Fruit fly (Drosophila melanogaster) whole organism, embryonic: ENCODE measurements around the gene akirin.

Experiments used
- CG10366 ChIP-seq: fragments of 200-800 bp; sonication (Bioruptor generic); IDR thresholded peaks from 2 replicates; pipeline ENCODE4 v1.3.6; 2022; ENCODE audit warnings: missing biosample characterization, missing genetic modification characterization
- CG11398 ChIP-seq: fragments of 200-800 bp; sonication (Bioruptor generic); optimal IDR thresholded peaks from 2 replicates; lab custom pipeline; 2016; ENCODE audit warnings: missing biosample characterization, missing genetic modification characterization
- CG11456 ChIP-seq: fragments of 200-800 bp; sonication (Bioruptor generic); IDR thresholded peaks from 3 replicates; pipeline ENCODE4 v1.3.6; 2022; ENCODE audit warnings: missing biosample characterization, missing genetic modification characterization
- CG11695 ChIP-seq: fragments of 200-800 bp; sonication (Bioruptor generic); IDR thresholded peaks from 3 replicates; pipeline ENCODE4 v1.3.6; 2022; ENCODE audit warnings: missing biosample characterization, missing genetic modification characterization
- CG1529 ChIP-seq: fragments of 200-800 bp; sonication (Bioruptor generic); optimal IDR thresholded peaks from 3 replicates; lab custom pipeline; 2018; ENCODE audit warnings: missing biosample characterization, missing genetic modification characterization
- CG16779 ChIP-seq: fragments of 200-800 bp; sonication (Bioruptor generic); IDR thresholded peaks from 2 replicates; pipeline ENCODE4 v1.3.6; 2022; ENCODE audit warnings: missing biosample characterization, missing genetic modification characterization
- CG2875 ChIP-seq: fragments of 200-800 bp; sonication (Bioruptor generic); optimal IDR thresholded peaks from 2 replicates; lab custom pipeline; 2017; ENCODE audit warnings: missing biosample characterization, mild to moderate bottlenecking, missing genetic modification characterization, missing genetic modification reagents
- CG30403 ChIP-seq: fragments of 200-800 bp; sonication (Bioruptor generic); optimal IDR thresholded peaks from 3 replicates; lab custom pipeline; 2016; ENCODE audit warnings: missing biosample characterization, missing genetic modification characterization
- CG3065 ChIP-seq: fragments of 200-800 bp; sonication (Bioruptor generic); optimal IDR thresholded peaks from 2 replicates; lab custom pipeline; 2016; ENCODE audit warnings: missing biosample characterization, missing genetic modification characterization
- CG31365 ChIP-seq: fragments of 200-800 bp; sonication (Bioruptor generic); optimal IDR thresholded peaks from 2 replicates; lab custom pipeline; 2018; ENCODE audit warnings: missing biosample characterization, mild to moderate bottlenecking, missing genetic modification characterization
- CG32532 ChIP-seq: fragments of 200-800 bp; sonication (Bioruptor generic); IDR thresholded peaks from 2 replicates; pipeline ENCODE4 v1.3.6; 2022; ENCODE audit warnings: missing biosample characterization, missing genetic modification characterization
- CG4424 ChIP-seq: fragments of 200-800 bp; sonication (Bioruptor generic); optimal IDR thresholded peaks from 3 replicates; lab custom pipeline; 2016; ENCODE audit warnings: missing biosample characterization, missing genetic modification characterization
- CG4617 ChIP-seq: fragments of 200-800 bp; sonication (Bioruptor generic); optimal IDR thresholded peaks from 3 replicates; lab custom pipeline; 2016; ENCODE audit warnings: missing biosample characterization, missing genetic modification characterization, borderline replicate concordance
- CG6791 ChIP-seq: fragments of 200-800 bp; sonication (Bioruptor generic); IDR thresholded peaks from 3 replicates; pipeline ENCODE4 v1.3.6; 2022; ENCODE audit warnings: missing biosample characterization, missing genetic modification characterization; ENCODE audit not compliant: partially characterized antibody
- CG8359 ChIP-seq: fragments of 200-800 bp; sonication (Bioruptor generic); optimal IDR thresholded peaks from 2 replicates; lab custom pipeline; 2017; ENCODE audit warnings: missing biosample characterization, mild to moderate bottlenecking, missing genetic modification characterization, borderline replicate concordance
- CG8944 ChIP-seq: fragments of 200-800 bp; sonication (Bioruptor generic); optimal IDR thresholded peaks from 3 replicates; lab custom pipeline; 2016; ENCODE audit warnings: missing biosample characterization, missing genetic modification characterization
- CG9932 ChIP-seq: fragments of 200-800 bp; sonication (Bioruptor generic); IDR thresholded peaks from 2 replicates; pipeline ENCODE4 v1.3.6; 2022; ENCODE audit warnings: missing biosample characterization, missing genetic modification characterization
- Dip3 ChIP-seq: fragments of 200-800 bp; sonication (Bioruptor generic); optimal IDR thresholded peaks from 3 replicates; lab custom pipeline; 2016; ENCODE audit warnings: missing biosample characterization, missing genetic modification characterization
- Dref ChIP-seq: fragments of 200-800 bp; sonication (Bioruptor generic); IDR thresholded peaks from 2 replicates; pipeline ENCODE4 v1.3.6; 2022; ENCODE audit warnings: missing biosample characterization, missing genetic modification characterization
- Ets65A ChIP-seq: fragments of 200-800 bp; sonication (Bioruptor generic); peaks from one replicate; lab custom pipeline; 2016; ENCODE audit warnings: missing biosample characterization, missing genetic modification characterization
- H2.0 ChIP-seq: fragments of 200-800 bp; sonication (Bioruptor generic); IDR thresholded peaks from 2 replicates; pipeline ENCODE4 v1.3.6; 2022; ENCODE audit warnings: missing biosample characterization, missing genetic modification characterization
- HLHmδ ChIP-seq: fragments of 200-800 bp; sonication (Bioruptor generic); optimal IDR thresholded peaks from 2 replicates; lab custom pipeline; 2018; ENCODE audit warnings: missing biosample characterization, mild to moderate bottlenecking, missing genetic modification characterization, moderate library complexity
- Hand ChIP-seq: fragments of 200-800 bp; sonication (Bioruptor generic); optimal IDR thresholded peaks from 2 replicates; lab custom pipeline; 2017; ENCODE audit warnings: mild to moderate bottlenecking, missing biosample characterization, missing genetic modification reagents, missing genetic modification characterization
- Hmr ChIP-seq: fragments of 200-800 bp; sonication (Bioruptor generic); optimal IDR thresholded peaks from 3 replicates; lab custom pipeline; 2017; ENCODE audit warnings: mild to moderate bottlenecking, missing biosample characterization, missing genetic modification reagents, missing genetic modification characterization
- Kr ChIP-seq: fragments of 200-800 bp; sonication (Bioruptor generic); optimal IDR thresholded peaks from 2 replicates; lab custom pipeline; 2017; ENCODE audit warnings: missing biosample characterization, mild to moderate bottlenecking, missing genetic modification characterization
- NC2α ChIP-seq: fragments of 200-800 bp; sonication (Bioruptor generic); optimal IDR thresholded peaks from 2 replicates; lab custom pipeline; 2016; ENCODE audit warnings: missing biosample characterization, missing genetic modification characterization
- Ssrp ChIP-seq: fragments of 200-800 bp; sonication (Bioruptor generic); optimal IDR thresholded peaks from 2 replicates; lab custom pipeline; 2018; ENCODE audit warnings: missing biosample characterization, mild to moderate bottlenecking, missing genetic modification characterization, moderate library complexity
- Xbp1 ChIP-seq: fragments of 200-800 bp; sonication (Bioruptor generic); optimal IDR thresholded peaks from 3 replicates; lab custom pipeline; 2016; ENCODE audit warnings: missing biosample characterization, mild to moderate bottlenecking, missing genetic modification characterization
- Xrp1 ChIP-seq: fragments of 200-800 bp; sonication (Bioruptor generic); IDR thresholded peaks from 2 replicates; pipeline ENCODE4 v1.3.6; 2022; ENCODE audit warnings: missing biosample characterization, missing genetic modification characterization
- ato ChIP-seq: fragments of 200-800 bp; sonication (Bioruptor generic); IDR thresholded peaks from 2 replicates; pipeline ENCODE4 v1.3.6; 2022; ENCODE audit warnings: missing biosample characterization, missing genetic modification characterization; ENCODE audit not compliant: partially characterized antibody
- chinmo ChIP-seq: fragments of 200-800 bp; sonication (Bioruptor generic); IDR thresholded peaks from 4 replicates; pipeline ENCODE4 v1.3.6; 2022; ENCODE audit warnings: missing biosample characterization, missing genetic modification characterization; ENCODE audit not compliant: partially characterized antibody
- crc ChIP-seq: fragments of 200-800 bp; sonication (Bioruptor generic); optimal IDR thresholded peaks from 2 replicates; lab custom pipeline; 2016; ENCODE audit warnings: missing biosample characterization, missing genetic modification characterization
- crol ChIP-seq: fragments of 200-800 bp; sonication (Bioruptor generic); IDR thresholded peaks from 2 replicates; pipeline ENCODE4 v1.3.6; 2022; ENCODE audit warnings: missing biosample characterization, missing genetic modification characterization
- crp ChIP-seq, 2 experiments: fragments of 200-800 bp; sonication (Bioruptor generic); optimal IDR thresholded peaks; 2 replicates in 1 of 2; 3 replicates in 1 of 2; lab custom pipeline; 2017; ENCODE audit warnings: missing biosample characterization in 2 of 2, missing genetic modification characterization in 2 of 2, mild to moderate bottlenecking in 1 of 2, moderate library complexity in 1 of 2
- dm ChIP-seq: fragments of 200-800 bp; sonication (Bioruptor generic); optimal IDR thresholded peaks from 3 replicates; lab custom pipeline; 2016; ENCODE audit warnings: missing biosample characterization, missing genetic modification characterization
- dmrt99B ChIP-seq: fragments of 200-800 bp; sonication (Bioruptor generic); optimal IDR thresholded peaks from 2 replicates; lab custom pipeline; 2018; ENCODE audit warnings: missing biosample characterization, mild to moderate bottlenecking, missing genetic modification characterization, moderate library complexity
- fd3F ChIP-seq: fragments of 200-800 bp; sonication (Bioruptor generic); optimal IDR thresholded peaks from 2 replicates; lab custom pipeline; 2018; ENCODE audit warnings: missing biosample characterization, mild to moderate bottlenecking, missing genetic modification characterization, moderate library complexity
- gt ChIP-seq: fragments of 200-800 bp; sonication (Bioruptor generic); IDR thresholded peaks from 2 replicates; pipeline ENCODE4 v1.3.6; 2022; ENCODE audit warnings: missing biosample characterization, missing genetic modification characterization
- inv ChIP-seq: fragments of 200-800 bp; sonication (Bioruptor generic); IDR thresholded peaks from 2 replicates; pipeline ENCODE4 v1.3.6; 2022; ENCODE audit warnings: missing biosample characterization, missing genetic modification characterization; ENCODE audit not compliant: partially characterized antibody
- jigr1 ChIP-seq: fragments of 200-800 bp; sonication (Bioruptor generic); IDR thresholded peaks from 3 replicates; pipeline ENCODE4 v1.3.6; 2022; ENCODE audit warnings: missing biosample characterization, missing genetic modification characterization
- lmd ChIP-seq: fragments of 200-800 bp; sonication (Bioruptor generic); IDR thresholded peaks from 2 replicates; pipeline ENCODE4 v1.3.6; 2022; ENCODE audit warnings: missing biosample characterization, missing genetic modification characterization
- pum ChIP-seq: fragments of 200-800 bp; sonication (Bioruptor generic); optimal IDR thresholded peaks from 2 replicates; lab custom pipeline; 2016; ENCODE audit warnings: missing biosample characterization, missing genetic modification characterization
- ro ChIP-seq: fragments of 200-800 bp; sonication (Bioruptor generic); IDR thresholded peaks from 2 replicates; pipeline ENCODE4 v1.3.6; 2022; ENCODE audit warnings: missing biosample characterization, missing genetic modification characterization
- slbo ChIP-seq: fragments of 200-800 bp; sonication (Bioruptor generic); IDR thresholded peaks from 2 replicates; pipeline ENCODE4 v1.3.6; 2022; ENCODE audit warnings: missing biosample characterization, missing genetic modification characterization
- slou ChIP-seq: fragments of 200-800 bp; sonication (Bioruptor generic); optimal IDR thresholded peaks from 3 replicates; lab custom pipeline; 2016; ENCODE audit warnings: missing biosample characterization, missing genetic modification characterization
- so ChIP-seq: fragments of 200-800 bp; sonication (Bioruptor generic); IDR thresholded peaks from 3 replicates; pipeline ENCODE4 v1.3.6; 2022; ENCODE audit warnings: missing biosample characterization, missing genetic modification characterization
- tx ChIP-seq: fragments of 200-800 bp; sonication (Bioruptor generic); optimal IDR thresholded peaks from 2 replicates; lab custom pipeline; 2016; ENCODE audit warnings: missing biosample characterization, missing genetic modification characterization
- unc-4 ChIP-seq: fragments of 200-800 bp; sonication (Bioruptor generic); IDR thresholded peaks from 2 replicates; pipeline ENCODE4 v1.3.6; 2022; ENCODE audit warnings: missing biosample characterization, missing genetic modification characterization; ENCODE audit not compliant: partially characterized antibody
- yki ChIP-seq: fragments of >200 bp; optimal IDR thresholded peaks from 3 replicates; lab custom pipeline; 2018
- zen ChIP-seq: fragments of 200-800 bp; sonication (Bioruptor generic); optimal IDR thresholded peaks from 3 replicates; lab custom pipeline; 2018; ENCODE audit warnings: missing biosample characterization, mild to moderate bottlenecking, missing genetic modification characterization, moderate library complexity

Gene akirin

DNA sequence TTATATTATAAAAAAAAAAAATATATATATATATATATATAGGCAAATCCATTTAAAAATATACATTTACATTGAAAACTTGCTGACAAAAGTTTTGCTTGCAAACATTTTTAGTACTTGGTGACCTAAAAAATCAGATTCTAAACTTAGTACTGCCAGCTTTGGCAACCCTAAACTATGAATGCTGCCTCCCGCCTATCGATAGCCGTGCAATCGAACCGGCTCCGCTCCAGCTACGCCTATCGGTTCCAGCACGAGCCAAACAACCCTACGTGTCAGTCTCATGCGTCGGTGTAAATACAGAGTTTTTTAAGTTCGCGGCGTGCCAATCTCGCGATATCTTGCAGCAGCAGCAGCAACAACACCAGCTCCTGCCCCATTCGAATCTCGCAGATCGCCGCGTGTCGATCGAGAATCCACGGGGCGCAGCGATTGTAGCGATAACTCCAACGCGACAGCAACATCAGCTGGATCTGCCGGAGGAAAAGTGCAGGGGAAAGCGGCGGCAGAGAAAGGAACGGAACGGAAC lies 9.3 kb upstream of the akirin start, which contains the start of gene Sec63 (continued):
- TF ChIP-seq CG11398 (GFP tag; lab: Kevin White, UChicago) (no peak), Ets65A (GFP tag; lab: Kevin White, UChicago) (no peak), CG6791 (GFP tag; lab: Robert Waterston, UW) (peak; percentile 91), dm (GFP tag; lab: Kevin White, UChicago) (peak; percentile 72), CG11695 (GFP tag; lab: Robert Waterston, UW) (no peak), CG10366 (peak; percentile 35; the same call in 1 of the 2 replicates), pum (GFP tag; lab: Kevin White, UChicago) (no peak), NC2α (GFP tag; lab: Kevin White, UChicago) (no peak), zen (tag; lab: Kevin White, UChicago) (no peak), Xbp1 (GFP tag; lab: Kevin White, UChicago) (peak; percentile 67), dmrt99B (tag; lab: Kevin White, UChicago) (peak; percentile 14), lmd (GFP tag; lab: Robert Waterston, UW) (peak; percentile 56; the same call in 1 of the 2 replicates), CG4424 (peak; percentile 45), ato (peak; percentile 54; the same call in 1 of the 2 replicates), so (peak; percentile 60; the same call in 2 of the 3 replicates), slou (GFP tag; lab: Kevin White, UChicago) (no peak), inv (peak; percentile 75), Ssrp (tag; lab: Kevin White, UChicago) (peak; percentile 42), gt (no peak), CG3065 (GFP tag; lab: Kevin White, UChicago) (peak; percentile 52), CG31365 (tag; lab: Kevin White, UChicago) (no peak), jigr1 (GFP tag; lab: Robert Waterston, UW) (no peak), CG30403 (peak; percentile 46), CG8944 (GFP tag; lab: Kevin White, UChicago) (no peak), HLHmδ (GFP tag; lab: Kevin White, UChicago) (peak; percentile 96), Kr (no peak), Dip3 (peak; percentile 58), H2.0 (peak; percentile 47; the same call in 1 of the 2 replicates), chinmo (peak; percentile 6; the same call in 2 of the 4 replicates), ro (no peak), CG11456 (GFP tag; lab: Robert Waterston, UW) (peak; percentile 68; the same call in 1 of the 3 replicates), yki (no peak), CG4617 (GFP tag; lab: Kevin White, UChicago) (peak; percentile 43), Xrp1 (peak; percentile 71), unc-4 (GFP tag; lab: Robert Waterston, UW) (peak; percentile 80), tx (GFP tag; lab: Kevin White, UChicago) (no peak), CG8359 (GFP tag; lab: Kevin White, UChicago) (no peak), Dref (peak; percentile 95), crp (GFP tag; optimal IDR thresholded peaks at IDR 0.05; lab: Kevin White, UChicago) (peak in 1 of 2 experiments; percentile 74), CG9932 (GFP tag; lab: Robert Waterston, UW) (peak; percentile 78), crol (GFP tag; lab: Robert Waterston, UW) (peak; percentile 56), CG16779 (0 out of 2 replicates have a peak, but pooled peaks have one; percentile 42), CG2875 (GFP tag; lab: Kevin White, UChicago) (no peak), Hmr (GFP tag; lab: Kevin White, UChicago) (peak; percentile 67), slbo (peak; percentile 78), fd3F (no peak), CG32532 (peak; percentile 61), crc (GFP tag; lab: Kevin White, UChicago) (no peak), CG1529 (no peak), Hand (GFP tag; lab: Kevin White, UChicago) (no peak)
